Fruit fly (Drosophila melanogaster): ENCODE results near the gene Cep290.

The Cep290 gene

DNA sequence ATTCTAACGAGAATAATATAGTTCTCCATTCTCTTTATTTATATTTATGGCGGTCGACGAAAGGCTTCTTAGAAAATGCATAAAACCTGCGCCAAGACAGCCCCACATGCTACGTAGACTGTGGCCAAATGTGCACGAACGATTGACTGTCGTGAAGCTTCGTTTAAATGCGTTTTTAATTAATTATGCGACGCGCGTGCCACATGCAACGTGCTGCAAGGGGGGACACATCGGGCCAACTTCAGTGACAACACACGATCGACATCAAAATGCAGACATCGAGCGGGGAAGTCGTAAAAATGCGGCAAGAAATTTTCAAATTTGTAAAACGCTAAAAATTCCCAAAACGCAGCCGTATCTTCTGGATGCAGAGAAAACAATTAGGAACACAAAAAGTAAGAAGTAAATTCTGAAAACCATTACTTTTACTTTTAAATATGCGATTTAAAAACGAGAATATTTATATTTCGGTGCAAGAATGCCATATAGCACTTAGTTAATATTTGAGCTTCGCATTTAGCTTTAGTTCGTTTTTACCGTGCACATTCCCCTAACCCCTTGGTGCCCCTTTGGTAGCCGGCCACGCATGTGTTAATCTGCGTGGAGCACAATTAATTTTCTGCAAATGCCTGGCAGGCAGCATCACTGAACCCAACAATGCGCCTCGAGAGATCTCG lies 43.8 kb upstream of the Cep290 start (continued):
- TF ChIP-seq CG7368 (GFP tag; optimal IDR thresholded peaks at IDR 0.05) (peak; percentile 54), net (GFP tag; optimal IDR thresholded peaks at IDR 0.05) (peak; percentile 34), Lpt (GFP tag; optimal IDR thresholded peaks at IDR 0.05) (peak; percentile 28), lz (GFP tag; optimal IDR thresholded peaks at IDR 0.05) (peak; percentile 70), CG10631 (GFP tag; optimal IDR thresholded peaks at IDR 0.05) (peak; percentile 60), OdsH (GFP tag; optimal IDR thresholded peaks at IDR 0.05) (peak; percentile 58), CG6792 (GFP tag; optimal IDR thresholded peaks at IDR 0.05) (peak; percentile 65), Sox15 (GFP tag; optimal IDR thresholded peaks at IDR 0.05) (no peak), Sox102F (GFP tag; optimal IDR thresholded peaks at IDR 0.05) (peak; percentile 75), CG16779 (tag; optimal IDR thresholded peaks at IDR 0.05) (no peak), Eip93F (GFP tag; optimal IDR thresholded peaks at IDR 0.05) (peak; percentile 6), Hr4 (GFP tag; optimal IDR thresholded peaks at IDR 0.05) (peak; percentile 32), Smox (GFP tag; optimal IDR thresholded peaks at IDR 0.05) (peak; percentile 71), CG15336 (GFP tag; IDR thresholded peaks at IDR 0.05) (peak; percentile 56; the same call in 1 of the 2 replicates), Blimp-1 (GFP tag; optimal IDR thresholded peaks at IDR 0.05) (peak; percentile 62), dsx (GFP tag; optimal IDR thresholded peaks at IDR 0.05; ENCODE audit: poor library complexity, severe bottlenecking) (peak; percentile 40), CG3919 (GFP tag; optimal IDR thresholded peaks at IDR 0.05) (peak; percentile 78), Met (GFP tag; optimal IDR thresholded peaks at IDR 0.05) (peak; percentile 72)

DNA sequence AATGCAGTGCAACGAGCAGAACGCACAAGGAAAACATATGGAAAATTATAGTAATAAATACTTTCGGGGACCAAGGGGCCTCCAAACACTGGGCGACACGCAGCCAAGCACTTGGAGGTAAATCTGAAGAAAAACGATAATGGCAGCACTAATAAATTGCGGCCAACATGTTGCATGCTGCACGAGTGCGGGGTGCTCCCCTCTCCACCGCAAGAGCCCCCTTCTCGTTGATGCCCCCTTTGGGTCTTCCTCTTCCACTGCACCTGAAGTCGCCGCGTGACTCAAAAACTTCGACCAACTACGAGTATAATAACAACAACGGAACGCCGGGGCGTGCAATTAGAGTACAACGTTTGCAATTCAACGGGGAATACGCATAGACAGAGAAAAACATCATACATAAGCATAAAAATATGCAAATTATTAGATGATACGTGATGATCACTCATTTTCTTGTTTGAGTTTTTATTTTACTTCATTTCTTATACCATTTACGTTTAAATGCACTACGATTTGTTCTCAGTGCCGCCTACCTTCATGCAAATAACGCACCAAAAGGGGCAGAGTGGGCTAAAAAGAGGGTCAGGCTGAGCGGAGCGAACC lies 41.8 kb upstream of the Cep290 start:
- peak; percentile 83 for TF ChIP-seq topi (GFP tag; optimal IDR thresholded peaks at IDR 0.05)
- peak; percentile 67 for TF ChIP-seq CG6792 (GFP tag; optimal IDR thresholded peaks at IDR 0.05)
- TF ChIP-seq Ets96B (tag; optimal IDR thresholded peaks at IDR 0.05), result peak; percentile 80
- peak; percentile 54 for TF ChIP-seq fd59A (GFP tag; optimal IDR thresholded peaks at IDR 0.05)
- TF ChIP-seq CG4318 (GFP tag; optimal IDR thresholded peaks at IDR 0.05), result peak; percentile 69
- TF ChIP-seq acj6 (GFP tag; optimal IDR thresholded peaks at IDR 0.05), result peak; percentile 81
- TF ChIP-seq CG8319 (GFP tag; optimal IDR thresholded peaks at IDR 0.05), result peak; percentile 67
- peak; percentile 83 for TF ChIP-seq eg (GFP tag; IDR thresholded peaks at IDR 0.05)
- TF ChIP-seq salr (GFP tag; optimal IDR thresholded peaks at IDR 0.05), result peak; percentile 37 to 40
- TF ChIP-seq CG10631 (GFP tag; optimal IDR thresholded peaks at IDR 0.05), result peak; percentile 62
- TF ChIP-seq Lpt (GFP tag; optimal IDR thresholded peaks at IDR 0.05), result peak; percentile 24
- TF ChIP-seq Eip75B (GFP tag; optimal IDR thresholded peaks at IDR 0.05), result peak; percentile 65
- TF ChIP-seq CG3032 (tag; optimal IDR thresholded peaks at IDR 0.05), result peak; percentile 67
- peak; percentile 84 for TF ChIP-seq Smox (GFP tag; optimal IDR thresholded peaks at IDR 0.05)
- TF ChIP-seq CG16779 (tag; optimal IDR thresholded peaks at IDR 0.05), result peak; percentile 13
- no peak for TF ChIP-seq CG9139 (GFP tag; optimal IDR thresholded peaks at IDR 0.05)
- TF ChIP-seq fd85E (GFP tag; optimal IDR thresholded peaks at IDR 0.05), result peak; percentile 37
- TF ChIP-seq CG6854 (GFP tag; optimal IDR thresholded peaks at IDR 0.05), result peak; percentile 64
- peak; percentile 60 for TF ChIP-seq CG1621 (tag; optimal IDR thresholded peaks at IDR 0.05)
- no peak for TF ChIP-seq dsx (GFP tag; optimal IDR thresholded peaks at IDR 0.05; ENCODE audit: poor library complexity, severe bottlenecking)
- TF ChIP-seq CG11762 (GFP tag; optimal IDR thresholded peaks at IDR 0.05; ENCODE audit: insufficient read depth), result peak; percentile 54
- peak; percentile 72 for TF ChIP-seq CG32006 (GFP tag; optimal IDR thresholded peaks at IDR 0.05)
- TF ChIP-seq ss (GFP tag; optimal IDR thresholded peaks at IDR 0.05), result peak; percentile 48 to 97
- peak; percentile 2 for TF ChIP-seq CG6276 (GFP tag; optimal IDR thresholded peaks at IDR 0.05)
- TF ChIP-seq OdsH (GFP tag; optimal IDR thresholded peaks at IDR 0.05), result peak; percentile 69
- peak; percentile 71 for TF ChIP-seq CG7368 (GFP tag; optimal IDR thresholded peaks at IDR 0.05)
- TF ChIP-seq CG8119 (GFP tag; IDR thresholded peaks at IDR 0.05), result peak; percentile 72
- TF ChIP-seq CG31627 (GFP tag; optimal IDR thresholded peaks at IDR 0.05), result peak; percentile 85
- peak; percentile 75 for TF ChIP-seq CG34406 (GFP tag; optimal IDR thresholded peaks at IDR 0.05)
- TF ChIP-seq Hr39 (GFP tag; optimal IDR thresholded peaks at IDR 0.05), result peak; percentile 83
- peak; percentile 72 for TF ChIP-seq Hr4 (GFP tag; optimal IDR thresholded peaks at IDR 0.05)
- peak; percentile 74 for TF ChIP-seq achi (GFP tag; optimal IDR thresholded peaks at IDR 0.05)
- TF ChIP-seq Hr38 (GFP tag; optimal IDR thresholded peaks at IDR 0.05), result no peak
- peak; percentile 61 for TF ChIP-seq Sox15 (GFP tag; optimal IDR thresholded peaks at IDR 0.05)
- TF ChIP-seq CG6808 (GFP tag; optimal IDR thresholded peaks at IDR 0.05), result peak; percentile 60
- peak; percentile 41 for TF ChIP-seq Gug (GFP tag; IDR thresholded peaks at IDR 0.05)
- peak; percentile 61 for TF ChIP-seq vri (GFP tag; optimal IDR thresholded peaks at IDR 0.05)
- TF ChIP-seq Ets21C (GFP tag; optimal IDR thresholded peaks at IDR 0.05), result peak; percentile 71

Data from whole organism, prepupa.